Fruit fly (Drosophila melanogaster): Measurements from ENCODE around the gene CG43449.
A peak's percentile ranks its signal among the peaks of the same experiment; 100 is the strongest.

CG43449 gene

dm6 chr3R:11088120-11088519 lies at the start of gene CG43449:
TSS of gene CG43449 (plus strand) at chr3R:11088420.
- TF ChIP-seq CG17801 (GFP tag; optimal IDR thresholded peaks at IDR 0.05; ENCODE audit: partially characterized antibody): no peak

- TF ChIP-seq CG17801 (GFP tag; optimal IDR thresholded peaks at IDR 0.05; ENCODE audit: partially characterized antibody): no peak
These were observed 40.5 kb upstream of the CG43449 start for dm6 chr3R:11047723-11048122.

- no peak for TF ChIP-seq CG17801 (GFP tag; optimal IDR thresholded peaks at IDR 0.05; ENCODE audit: partially characterized antibody)
These were observed 6.5 kb upstream of the CG43449 start for dm6 chr3R:11081701-11082100.

dm6 chr3R:11115606-11116005 lies 27.4 kb downstream of the CG43449 start, which contains the start of gene SdhCL:
TSS of gene SdhCL (minus strand) at chr3R:11115706.
- TF ChIP-seq CG17801 (GFP tag; optimal IDR thresholded peaks at IDR 0.05; ENCODE audit: partially characterized antibody): no peak

- TF ChIP-seq CG17801 (GFP tag; optimal IDR thresholded peaks at IDR 0.05; ENCODE audit: partially characterized antibody): peak; percentile 9
These were observed 38.2 kb downstream of the CG43449 start for dm6 chr3R:11126383-11126782.

dm6 chr3R:11128116-11128626 lies 40.0 kb downstream of the CG43449 start, which contains the start of gene Ugt35C1:
TSS of gene Ugt35C1 (minus strand) at chr3R:11128328.
- no peak for TF ChIP-seq CG17801 (GFP tag; optimal IDR thresholded peaks at IDR 0.05; ENCODE audit: partially characterized antibody)

dm6 chr3R:11136877-11137276 lies 48.7 kb downstream of the CG43449 start, which contains the start of gene mAcon2:
TSS of gene mAcon2 (plus strand) at chr3R:11137177.
- no peak for TF ChIP-seq CG17801 (GFP tag; optimal IDR thresholded peaks at IDR 0.05; ENCODE audit: partially characterized antibody)
